Worm (Caenorhabditis elegans): Measurements from ENCODE around the gene E03H12.7.

DNA sequence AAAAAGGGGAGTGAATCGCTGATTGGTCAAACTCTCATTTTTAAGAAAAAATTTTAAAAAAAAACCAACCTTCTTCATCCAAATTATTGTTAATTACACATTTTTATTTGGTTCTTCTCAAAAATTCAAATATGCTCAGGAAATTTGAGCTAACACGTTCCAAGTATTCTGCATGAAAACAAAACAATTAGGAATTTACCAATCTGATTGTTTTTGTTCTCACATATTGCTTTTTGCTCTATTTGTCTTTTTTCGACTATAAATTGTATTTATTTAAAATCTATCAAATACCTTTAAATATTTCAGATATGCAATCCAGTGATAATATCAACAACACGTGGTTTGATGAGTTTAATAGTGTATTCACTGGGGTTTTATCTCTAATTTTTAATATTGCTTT is 23.8 kb upstream of the E03H12.7 start, which contains the start of gene srm-1:
- TF ChIP-seq unc-55 (GFP tag; optimal IDR thresholded peaks at IDR 0.05) (no peak), dmd-4 (tag; optimal IDR thresholded peaks at IDR 0.05; ENCODE audit: borderline replicate concordance) (no peak), pqm-1 (tag; optimal IDR thresholded peaks at IDR 0.05) (no peak), nfya-1 (tag; optimal IDR thresholded peaks at IDR 0.05) (no peak), mec-3 (tag; optimal IDR thresholded peaks at IDR 0.05; ENCODE audit: borderline replicate concordance) (no peak), pag-3 (tag; optimal IDR thresholded peaks at IDR 0.05; ENCODE audit: borderline replicate concordance) (no peak), fkh-10 (GFP tag; optimal IDR thresholded peaks at IDR 0.05) (no peak), pax-1 (tag; optimal IDR thresholded peaks at IDR 0.05) (no peak), sdc-2 (tag; optimal IDR thresholded peaks at IDR 0.05) (no peak), ama-1 (optimal IDR thresholded peaks at IDR 0.05) (no peak), C38D4.7 (GFP tag; optimal IDR thresholded peaks at IDR 0.05) (no peak)
